Fruit fly (Drosophila melanogaster) whole organism, embryonic: Measurements from ENCODE around the gene LanB1.

ENCODE experiments used
- Awh ChIP-seq: fragments of 200-800 bp; sonication (Bioruptor generic); IDR thresholded peaks from 2 replicates; pipeline ENCODE4, ENCODE4 v1.3.6; 2022; ENCODE audit warnings: missing biosample characterization, missing genetic modification characterization
- B-H2 ChIP-seq: fragments of 200-800 bp; sonication (Bioruptor generic); optimal IDR thresholded peaks from 2 replicates; lab custom pipeline; 2018; ENCODE audit warnings: missing biosample characterization, mild to moderate bottlenecking, missing genetic modification characterization
- BtbVII ChIP-seq: fragments of 200-800 bp; sonication (Bioruptor generic); optimal IDR thresholded peaks from 3 replicates; lab custom pipeline; 2017; ENCODE audit warnings: missing biosample characterization, mild to moderate bottlenecking, missing genetic modification characterization
- CG10209 ChIP-seq: fragments of 200-800 bp; sonication (Bioruptor generic); optimal IDR thresholded peaks from 3 replicates; lab custom pipeline; 2017; ENCODE audit warnings: missing biosample characterization, mild to moderate bottlenecking, missing genetic modification characterization, missing genetic modification reagents
- CG11093 ChIP-seq: fragments of 200-800 bp; sonication (Bioruptor generic); IDR thresholded peaks from 3 replicates; pipeline ENCODE4 v1.3.6; 2022; ENCODE audit warnings: missing biosample characterization, missing genetic modification characterization
- CG12071 ChIP-seq: fragments of 200-800 bp; sonication (Bioruptor generic); optimal IDR thresholded peaks from 3 replicates; lab custom pipeline; 2018; ENCODE audit warnings: missing biosample characterization, mild to moderate bottlenecking, missing genetic modification characterization
- CG12104 ChIP-seq: fragments of 200-800 bp; sonication (Bioruptor generic); optimal IDR thresholded peaks from 3 replicates; lab custom pipeline; 2016; ENCODE audit warnings: missing biosample characterization, missing genetic modification characterization
- CG12942 ChIP-seq: fragments of 200-800 bp; sonication (Bioruptor generic); optimal IDR thresholded peaks from 3 replicates; lab custom pipeline; 2016; ENCODE audit warnings: missing biosample characterization, missing genetic modification characterization
- CG13287 ChIP-seq: fragments of 200-800 bp; sonication (Bioruptor generic); IDR thresholded peaks from 2 replicates; pipeline ENCODE4 v1.3.6; 2022; ENCODE audit warnings: missing biosample characterization, missing genetic modification characterization; ENCODE audit not compliant: partially characterized antibody
- CG13424 ChIP-seq: fragments of 200-800 bp; sonication (Bioruptor generic); optimal IDR thresholded peaks from 2 replicates; lab custom pipeline; 2019; ENCODE audit warnings: missing biosample characterization, mild to moderate bottlenecking, missing genetic modification characterization, moderate library complexity
- CG15514 ChIP-seq: fragments of 200-800 bp; sonication (Bioruptor generic); optimal IDR thresholded peaks from 3 replicates; lab custom pipeline; 2017; ENCODE audit warnings: missing biosample characterization, missing genetic modification characterization, mild to moderate bottlenecking, moderate library complexity, missing genetic modification reagents
- CG16813 ChIP-seq: fragments of 200-800 bp; sonication (Bioruptor generic); IDR thresholded peaks from 3 replicates; pipeline ENCODE4 v1.3.6; 2022; ENCODE audit warnings: missing biosample characterization, missing genetic modification characterization; ENCODE audit not compliant: partially characterized antibody
- CG17361 ChIP-seq: fragments of 200-800 bp; sonication (Bioruptor generic); IDR thresholded peaks from 3 replicates; pipeline ENCODE4 v1.3.6; 2022; ENCODE audit warnings: missing biosample characterization, missing genetic modification characterization
- CG17385 ChIP-seq: fragments of 200-800 bp; sonication (Bioruptor generic); optimal IDR thresholded peaks from 3 replicates; lab custom pipeline; 2018; ENCODE audit warnings: missing biosample characterization, mild to moderate bottlenecking, missing genetic modification characterization
- CG17829 ChIP-seq: fragments of 200-800 bp; optimal IDR thresholded peaks from 2 replicates; lab custom pipeline; 2019; ENCODE audit warnings: missing biosample characterization, mild to moderate bottlenecking, missing genetic modification characterization, moderate library complexity
- CG17912 ChIP-seq: fragments of 200-800 bp; sonication (Bioruptor generic); optimal IDR thresholded peaks from 2 replicates; lab custom pipeline; 2018; ENCODE audit warnings: missing biosample characterization, mild to moderate bottlenecking, missing genetic modification characterization
- CG1792 ChIP-seq: fragments of 200-800 bp; sonication (Bioruptor generic); optimal IDR thresholded peaks from 2 replicates; lab custom pipeline; 2016; ENCODE audit warnings: missing biosample characterization, missing genetic modification characterization
- CG32532 ChIP-seq: fragments of 200-800 bp; sonication (Bioruptor generic); IDR thresholded peaks from 2 replicates; pipeline ENCODE4 v1.3.6; 2022; ENCODE audit warnings: missing biosample characterization, missing genetic modification characterization
- CG9609 ChIP-seq: fragments of 200-800 bp; sonication (Bioruptor generic); optimal IDR thresholded peaks from 3 replicates; lab custom pipeline; 2016; ENCODE audit warnings: missing biosample characterization, missing genetic modification characterization
- CG9727 ChIP-seq: fragments of 200-800 bp; sonication (Bioruptor generic); optimal IDR thresholded peaks from 3 replicates; lab custom pipeline; 2017; ENCODE audit warnings: missing biosample characterization, mild to moderate bottlenecking, missing genetic modification characterization
- CG9876 ChIP-seq: fragments of 200-800 bp; sonication (Bioruptor generic); optimal IDR thresholded peaks from 2 replicates; lab custom pipeline; 2016; ENCODE audit warnings: missing biosample characterization, missing genetic modification characterization
- Drgx ChIP-seq: fragments of 200-800 bp; sonication (Bioruptor generic); IDR thresholded peaks from 2 replicates; pipeline ENCODE4 v1.3.6; 2022; ENCODE audit warnings: missing biosample characterization, missing genetic modification characterization
- Ets97D ChIP-seq: fragments of 200-800 bp; sonication (Bioruptor generic); optimal IDR thresholded peaks from 3 replicates; lab custom pipeline; 2016; ENCODE audit warnings: missing biosample characterization, missing genetic modification characterization
- Fer3 ChIP-seq: fragments of 200-800 bp; sonication (Bioruptor generic); optimal IDR thresholded peaks from 2 replicates; lab custom pipeline; 2018; ENCODE audit warnings: missing biosample characterization, mild to moderate bottlenecking, missing genetic modification characterization, moderate library complexity
- Gsc ChIP-seq: fragments of 200-800 bp; sonication (Bioruptor generic); IDR thresholded peaks from 2 replicates; pipeline ENCODE4 v1.3.6; 2022; ENCODE audit warnings: missing biosample characterization, missing genetic modification characterization
- Hr51 ChIP-seq, 2 experiments: fragments of 200-800 bp; sonication (Bioruptor generic); optimal IDR thresholded peaks; 2 replicates in 1 of 2; 3 replicates in 1 of 2; lab custom pipeline; 2016 to 2018; ENCODE audit warnings: missing biosample characterization in 2 of 2, missing genetic modification characterization in 2 of 2, mild to moderate bottlenecking in 1 of 2, moderate library complexity in 1 of 2
- Jarid2 ChIP-seq: fragments of 200-800 bp; sonication (Bioruptor generic); optimal IDR thresholded peaks from 3 replicates; lab custom pipeline; 2017; ENCODE audit warnings: mild to moderate bottlenecking, missing biosample characterization, missing genetic modification reagents, missing genetic modification characterization
- NC2α ChIP-seq: fragments of 200-800 bp; sonication (Bioruptor generic); optimal IDR thresholded peaks from 2 replicates; lab custom pipeline; 2016; ENCODE audit warnings: missing biosample characterization, missing genetic modification characterization
- NFAT ChIP-seq: fragments of 200-800 bp; sonication (Bioruptor generic); IDR thresholded peaks from 2 replicates; pipeline ENCODE4 v1.3.6; 2022; ENCODE audit warnings: missing biosample characterization, missing genetic modification characterization
- Sox100B ChIP-seq: fragments of 200-800 bp; sonication (Bioruptor generic); optimal IDR thresholded peaks from 3 replicates; lab custom pipeline; 2018; ENCODE audit warnings: missing biosample characterization, mild to moderate bottlenecking, missing genetic modification characterization
- Spps ChIP-seq: fragments of 200-800 bp; sonication (Bioruptor generic); optimal IDR thresholded peaks from 2 replicates; lab custom pipeline; 2018; ENCODE audit warnings: missing biosample characterization, mild to moderate bottlenecking, missing genetic modification characterization
- Sry-β ChIP-seq: fragments of 200-800 bp; sonication (Bioruptor generic); optimal IDR thresholded peaks from 2 replicates; lab custom pipeline; 2018; ENCODE audit warnings: missing biosample characterization, mild to moderate bottlenecking, missing genetic modification characterization, moderate library complexity
- Ssrp ChIP-seq: fragments of 200-800 bp; sonication (Bioruptor generic); optimal IDR thresholded peaks from 2 replicates; lab custom pipeline; 2018; ENCODE audit warnings: missing biosample characterization, mild to moderate bottlenecking, missing genetic modification characterization, moderate library complexity
- Tbp ChIP-seq: fragments of >200 bp; optimal IDR thresholded peaks from 2 replicates; lab custom pipeline; 2018; ENCODE audit warnings: missing biosample characterization, missing genetic modification characterization
- bowl ChIP-seq: fragments of 200-800 bp; sonication (Bioruptor generic); IDR thresholded peaks from 2 replicates; pipeline ENCODE4 v1.3.6; 2022; ENCODE audit warnings: missing biosample characterization, missing genetic modification characterization
- br ChIP-seq: fragments of >200 bp; optimal IDR thresholded peaks from 2 replicates; lab custom pipeline; 2017
- caup ChIP-seq: fragments of 200-800 bp; sonication (Bioruptor generic); optimal IDR thresholded peaks from 3 replicates; lab custom pipeline; 2017; ENCODE audit warnings: missing biosample characterization, mild to moderate bottlenecking, missing genetic modification characterization, moderate library complexity; ENCODE audit not compliant: severe bottlenecking
- corto ChIP-seq: fragments of 200-800 bp; sonication (Bioruptor generic); optimal IDR thresholded peaks from 2 replicates; lab custom pipeline; 2016; ENCODE audit warnings: missing biosample characterization, mild to moderate bottlenecking, missing genetic modification characterization, moderate library complexity
- dm ChIP-seq: fragments of 200-800 bp; sonication (Bioruptor generic); optimal IDR thresholded peaks from 3 replicates; lab custom pipeline; 2016; ENCODE audit warnings: missing biosample characterization, missing genetic modification characterization
- esg ChIP-seq: fragments of 200-800 bp; sonication (Bioruptor generic); conservative IDR thresholded peaks from 2 replicates; pipeline ENCODE4 v1.3.6; 2022; ENCODE audit warnings: missing biosample characterization, missing genetic modification characterization
- grn ChIP-seq: fragments of 200-800 bp; sonication (Bioruptor generic); optimal IDR thresholded peaks from 3 replicates; lab custom pipeline; 2017; ENCODE audit warnings: missing biosample characterization, missing genetic modification characterization
- maf-S ChIP-seq: fragments of 200-800 bp; sonication (Bioruptor generic); optimal IDR thresholded peaks from 2 replicates; lab custom pipeline; 2016; ENCODE audit warnings: missing biosample characterization, missing genetic modification characterization
- odd ChIP-seq: fragments of 200-800 bp; sonication (Bioruptor generic); optimal IDR thresholded peaks from 2 replicates; lab custom pipeline; 2017; ENCODE audit warnings: missing biosample characterization, mild to moderate bottlenecking, missing genetic modification characterization
- ro ChIP-seq: fragments of 200-800 bp; sonication (Bioruptor generic); IDR thresholded peaks from 2 replicates; pipeline ENCODE4 v1.3.6; 2022; ENCODE audit warnings: missing biosample characterization, missing genetic modification characterization
- sd ChIP-seq: fragments of 200-800 bp; sonication (Bioruptor generic); optimal IDR thresholded peaks from 3 replicates; lab custom pipeline; 2018; ENCODE audit warnings: missing biosample characterization, mild to moderate bottlenecking, missing genetic modification characterization, moderate library complexity
- sens ChIP-seq: fragments of 200-800 bp; sonication (Bioruptor generic); peaks from one replicate; lab custom pipeline; 2016; ENCODE audit warnings: missing biosample characterization, missing genetic modification characterization
- so ChIP-seq: fragments of 200-800 bp; sonication (Bioruptor generic); IDR thresholded peaks from 3 replicates; pipeline ENCODE4 v1.3.6; 2022; ENCODE audit warnings: missing biosample characterization, missing genetic modification characterization
- tll ChIP-seq, 2 experiments: fragments of 200-800 bp in 1 of 2; fragments of >200 bp in 1 of 2; sonication (Bioruptor generic) in 1 of 2; optimal IDR thresholded peaks; 2 replicates each; lab custom pipeline; 2017 to 2019; ENCODE audit warnings: missing biosample characterization in 2 of 2, missing genetic modification characterization in 2 of 2, mild to moderate bottlenecking in 1 of 2, moderate library complexity in 1 of 2
- ttk ChIP-seq: fragments of 200-800 bp; sonication (Bioruptor generic); IDR thresholded peaks from 2 replicates; pipeline ENCODE4 v2.1.2; 2022; ENCODE audit warnings: missing biosample characterization, missing genetic modification characterization
- usp ChIP-seq: fragments of >200 bp; optimal IDR thresholded peaks from 2 replicates; lab custom pipeline; 2017; ENCODE audit warnings: missing biosample characterization, missing genetic modification characterization
- zen2 ChIP-seq: fragments of 200-800 bp; sonication (Bioruptor generic); IDR thresholded peaks from 3 replicates; pipeline ENCODE4 v1.3.6; 2022; ENCODE audit warnings: missing biosample characterization, missing genetic modification characterization; ENCODE audit not compliant: partially characterized antibody
- zfh1 ChIP-seq: fragments of 200-800 bp; sonication (Bioruptor generic); IDR thresholded peaks from 3 replicates; pipeline ENCODE4 v1.3.6; 2022; ENCODE audit warnings: missing biosample characterization, missing genetic modification characterization

LanB1 gene

dm6 chr2L:7838024-7838423, 26.8 kb downstream of the LanB1 start (continued):
- TF ChIP-seq CG12071 (GFP tag; lab: Kevin White, UChicago) (no peak), CG9609 (GFP tag; lab: Kevin White, UChicago) (no peak), CG15514 (GFP tag; lab: Kevin White, UChicago) (no peak), CG10209 (GFP tag; lab: Kevin White, UChicago) (peak; percentile 29), Drgx (no peak), B-H2 (GFP tag; lab: Kevin White, UChicago) (no peak), ro (GFP tag; lab: Robert Waterston, UW) (no peak), Spps (tag; lab: Kevin White, UChicago) (no peak), Awh (GFP tag; lab: Robert Waterston, UW) (no peak), tll (GFP tag; optimal IDR thresholded peaks at IDR 0.05; lab: Kevin White, UChicago) (no peak), br (lab: Kevin White, UChicago) (no peak), CG32532 (GFP tag; lab: Robert Waterston, UW) (no peak), dm (GFP tag; lab: Kevin White, UChicago) (no peak), maf-S (GFP tag; lab: Kevin White, UChicago) (no peak), caup (GFP tag; lab: Kevin White, UChicago) (no peak), usp (GFP tag; lab: Kevin White, UChicago) (no peak), ttk (GFP tag; lab: Robert Waterston, UW) (no peak), CG12104 (GFP tag; lab: Kevin White, UChicago) (no peak), grn (GFP tag; lab: Kevin White, UChicago) (no peak), NC2α (GFP tag; lab: Kevin White, UChicago) (no peak), BtbVII (GFP tag; lab: Kevin White, UChicago) (no peak), esg (GFP tag; lab: Robert Waterston, UW) (no peak; the same call in 1 of the 2 replicates), CG17912 (GFP tag; lab: Kevin White, UChicago) (no peak), Ssrp (no peak), corto (GFP tag; lab: Kevin White, UChicago) (no peak), sens (no peak), so (GFP tag; lab: Robert Waterston, UW) (no peak), CG17361 (GFP tag; lab: Robert Waterston, UW) (no peak), Jarid2 (GFP tag; lab: Kevin White, UChicago) (no peak), Gsc (GFP tag; lab: Robert Waterston, UW) (no peak), CG1792 (GFP tag; lab: Kevin White, UChicago) (no peak), CG9876 (GFP tag; lab: Kevin White, UChicago) (no peak), Sry-β (GFP tag; lab: Kevin White, UChicago) (no peak), CG9727 (GFP tag; lab: Kevin White, UChicago) (peak; percentile 13), CG17829 (tag; lab: Kevin White, UChicago) (no peak), odd (no peak), bowl (no peak), Sox100B (GFP tag; lab: Kevin White, UChicago) (no peak), CG12942 (GFP tag; lab: Kevin White, UChicago) (no peak), CG16813 (no peak), CG13287 (GFP tag; lab: Robert Waterston, UW) (no peak), NFAT (GFP tag; lab: Robert Waterston, UW) (0 out of 2 replicates have a peak, but pooled peaks have one; percentile 4), CG11093 (GFP tag; lab: Robert Waterston, UW) (no peak), zen2 (GFP tag; lab: Robert Waterston, UW) (no peak), Hr51 (GFP tag; optimal IDR thresholded peaks at IDR 0.05; lab: Kevin White, UChicago) (peak in 1 of 2 experiments; percentile 15), Fer3 (tag; lab: Kevin White, UChicago) (no peak), Tbp (GFP tag; lab: Kevin White, UChicago) (no peak), CG13424 (tag; lab: Kevin White, UChicago) (peak; percentile 22), zfh1 (no peak), CG17385 (GFP tag; lab: Kevin White, UChicago) (peak; percentile 9), sd (tag; lab: Kevin White, UChicago) (no peak), Ets97D (no peak)
